Worm (Caenorhabditis elegans): ENCODE measurements around the gene mam-7.

mam-7 gene

DNA sequence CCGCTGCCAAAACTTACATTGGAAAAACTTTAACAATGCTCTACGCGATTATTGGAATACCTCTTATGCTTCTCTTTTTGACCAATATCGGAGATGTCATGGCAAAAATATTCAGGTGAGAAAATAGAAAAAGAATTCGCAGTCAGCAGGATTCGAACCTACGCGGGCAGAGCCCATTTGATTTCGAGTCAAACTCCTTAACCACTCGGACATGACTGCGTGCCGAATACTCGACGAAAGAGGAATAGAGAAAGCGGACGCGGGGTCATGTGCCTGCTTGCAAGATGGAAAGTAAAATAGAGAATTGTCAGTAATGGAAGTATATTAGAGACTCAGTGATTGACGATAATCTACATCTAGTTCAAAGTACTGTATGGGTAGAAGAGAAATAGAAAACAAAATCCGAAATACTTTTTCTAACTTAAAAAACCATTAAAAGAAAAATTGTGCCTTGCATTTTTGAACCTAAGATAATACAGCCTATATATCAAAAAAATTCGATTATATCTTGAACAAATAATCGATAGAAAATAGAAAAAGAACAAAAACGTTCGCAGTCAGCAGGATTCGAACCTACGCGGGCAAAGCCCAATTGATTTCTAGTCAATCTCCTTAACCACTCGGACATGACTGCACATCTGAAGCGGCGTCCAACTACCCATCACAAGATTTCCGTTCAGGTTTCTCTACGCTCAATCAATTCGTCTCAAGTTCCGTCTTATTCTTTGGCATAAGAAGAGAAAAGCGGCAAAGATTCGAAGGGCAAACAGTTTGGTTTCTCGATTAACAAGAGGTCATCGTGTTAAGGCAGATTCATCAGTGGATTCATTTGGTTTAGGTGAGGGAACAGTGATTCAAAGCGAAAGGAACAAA lies 31.2 kb upstream of the mam-7 start (continued):
- TF ChIP-seq gei-17 (GFP tag; optimal IDR thresholded peaks at IDR 0.05) (no peak), Y53G8AR.9 (GFP tag; conservative IDR thresholded peaks at IDR 0.05) (peak; percentile 78), lin-35 (GFP tag; optimal IDR thresholded peaks at IDR 0.05) (peak in 1 of 3 experiments; percentile 67), F49E8.2 (tag; optimal IDR thresholded peaks at IDR 0.05; ENCODE audit: insufficient read depth) (no peak), sdz-38 (tag; optimal IDR thresholded peaks at IDR 0.05) (no peak), madf-6 (GFP tag; IDR thresholded peaks at IDR 0.05) (peak; percentile 62), nhr-80 (tag; optimal IDR thresholded peaks at IDR 0.05) (peak; percentile 25), mxl-1 (tag; optimal IDR thresholded peaks at IDR 0.05) (peak; percentile 43), hsf-1 (GFP tag; IDR thresholded peaks at IDR 0.05) (peak; percentile 66), ztf-25 (GFP tag; IDR thresholded peaks at IDR 0.05) (peak; percentile 85), snpc-4 (GFP tag; optimal IDR thresholded peaks at IDR 0.05) (no peak), snpc-4 (tag; optimal IDR thresholded peaks at IDR 0.05) (peak in 2 of 4 experiments; percentile 34 to 37), F57C9.4 (tag; optimal IDR thresholded peaks at IDR 0.05) (no peak), C17E4.6 (GFP tag; IDR thresholded peaks at IDR 0.05) (no peak), rcor-1 (GFP tag; IDR thresholded peaks at IDR 0.05) (peak; percentile 81), K12H6.12 (tag; optimal IDR thresholded peaks at IDR 0.05) (peak; percentile 40), atf-7 (tag; optimal IDR thresholded peaks at IDR 0.05) (peak; percentile 36), dpff-1 (tag; optimal IDR thresholded peaks at IDR 0.05) (no peak), ekl-4 (GFP tag; IDR thresholded peaks at IDR 0.05) (peak; percentile 61), dox-1 (GFP tag; IDR thresholded peaks at IDR 0.05) (peak; percentile 72), ztf-6 (GFP tag; IDR thresholded peaks at IDR 0.05) (no peak), pha-4 (tag; optimal IDR thresholded peaks at IDR 0.05) (no peak), T07F8.4 (tag; optimal IDR thresholded peaks at IDR 0.05) (peak; percentile 3), aptf-3 (GFP tag; IDR thresholded peaks at IDR 0.05) (0 out of 2 replicates have a peak, but pooled peaks have one; percentile 71), repo-1 (tag; optimal IDR thresholded peaks at IDR 0.05) (no peak), F57A8.1 (GFP tag; optimal IDR thresholded peaks at IDR 0.05) (no peak), attf-3 (GFP tag; conservative IDR thresholded peaks at IDR 0.05) (0 out of 2 replicates have a peak, but pooled peaks have one; percentile 37), akir-1 (GFP tag; optimal IDR thresholded peaks at IDR 0.05) (no peak), mes-4 (tag; optimal IDR thresholded peaks at IDR 0.05) (peak; percentile 15), lsl-1 (GFP tag; optimal IDR thresholded peaks at IDR 0.05) (peak; percentile 54), F52B5.7 (tag; optimal IDR thresholded peaks at IDR 0.05) (peak; percentile 76), ZK185.1 (tag; optimal IDR thresholded peaks at IDR 0.05; ENCODE audit: poor library complexity, severe bottlenecking) (peak; percentile 74), cebp-1 (GFP tag; IDR thresholded peaks at IDR 0.05) (no peak; the same call in 1 of the 2 replicates), cebp-1 (tag; optimal IDR thresholded peaks at IDR 0.05) (peak; percentile 66), unc-62 (GFP tag; optimal IDR thresholded peaks at IDR 0.05) (no peak), hrde-1 (tag; optimal IDR thresholded peaks at IDR 0.05; ENCODE audit: borderline replicate concordance) (peak; percentile 14), xnd-1 (tag; optimal IDR thresholded peaks at IDR 0.05) (no peak), snpc-1.3 (tag; optimal IDR thresholded peaks at IDR 0.05; ENCODE audit: insufficient read depth) (peak; percentile 53), hlh-26 (GFP tag; conservative IDR thresholded peaks at IDR 0.05) (no peak), ztf-3 (GFP tag; optimal IDR thresholded peaks at IDR 0.05) (no peak), F33H1.4 (GFP tag; IDR thresholded peaks at IDR 0.05) (peak; percentile 34; the same call in 1 of the 2 replicates), let-526 (GFP tag; IDR thresholded peaks at IDR 0.05) (peak; percentile 68; the same call in 1 of the 2 replicates), let-607 (tag; optimal IDR thresholded peaks at IDR 0.05) (peak in 1 of 2 experiments; percentile 4), lin-40 (tag; optimal IDR thresholded peaks at IDR 0.05) (peak; percentile 64), Y95B8A.8 (GFP tag; IDR thresholded peaks at IDR 0.05) (peak; percentile 81; the same call in 1 of the 2 replicates), nhr-120 (GFP tag; IDR thresholded peaks at IDR 0.05) (no peak)
